Fruit fly (Drosophila melanogaster) whole organism, pupa: ENCODE measurements around the gene CG15531.
A peak's percentile ranks its signal among the peaks of the same experiment; 100 is the strongest.

Experiments used
- CG10348 ChIP-seq: fragments of 200-800 bp; sonication (Bioruptor generic); IDR thresholded peaks from 2 replicates; pipeline ENCODE4 v1.3.6; 2022; ENCODE audit warnings: missing biosample characterization, missing genetic modification characterization
- CG32121 ChIP-seq: fragments of 200-800 bp; sonication (Bioruptor generic); IDR thresholded peaks from 2 replicates; pipeline ENCODE4 v1.3.6; 2022; ENCODE audit warnings: missing biosample characterization, missing genetic modification characterization
- CG8301 ChIP-seq: fragments of 200-800 bp; sonication (Bioruptor generic); optimal IDR thresholded peaks from 2 replicates; lab custom pipeline; 2018; ENCODE audit warnings: missing biosample characterization, mild to moderate bottlenecking, missing genetic modification characterization
- gl ChIP-seq: fragments of 200-800 bp; sonication (Bioruptor generic); optimal IDR thresholded peaks from 2 replicates; lab custom pipeline; 2018; ENCODE audit warnings: missing biosample characterization, mild to moderate bottlenecking, missing genetic modification characterization

- TF ChIP-seq CG8301 (peak; percentile 72), CG32121 (GFP tag; lab: Robert Waterston, UW) (peak; percentile 92), gl (tag; lab: Kevin White, UChicago) (no peak), CG10348 (no peak)
These were observed 31.9 kb downstream of the CG15531 start for dm6 chr3R:30164162-30164561.
